Worm (Caenorhabditis elegans) whole organism, dauer: ENCODE data around the gene dnj-22.

ENCODE experiments used
- unc-62 ChIP-seq: sonication (generic microtip); optimal IDR thresholded peaks from 2 replicates; lab custom pipeline; 2017; ENCODE audit warnings: missing biosample characterization, missing genetic modification reagents, missing genetic modification characterization

dnj-22 gene

DNA sequence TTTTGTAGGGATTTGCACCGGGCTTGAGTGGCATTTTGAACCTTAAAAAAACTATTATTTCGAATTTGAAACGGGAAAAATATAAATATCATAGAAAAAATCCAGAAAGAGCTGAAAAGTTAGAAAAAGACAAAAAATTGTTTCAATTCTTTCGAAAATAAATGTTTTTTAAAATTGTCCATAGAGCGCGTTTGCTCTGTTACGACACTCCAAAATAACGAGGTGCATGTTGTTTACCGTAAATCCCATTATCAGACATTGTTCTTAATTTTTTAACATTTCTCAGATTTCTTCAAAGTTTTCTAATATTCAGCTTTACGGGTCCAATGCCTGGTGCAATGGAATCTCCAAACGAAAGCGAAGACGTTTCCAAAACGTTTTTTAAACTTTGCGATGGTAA, at the start of gene dnj-22, which contains the start of gene natc-1:
Gene dnj-22 (minus strand): TSS at position 47 of the 400 bp plus-strand sequence.
Gene natc-1 (plus strand): TSS at position 286 of the 400 bp plus-strand sequence.
- TF ChIP-seq unc-62, result no peak

DNA sequence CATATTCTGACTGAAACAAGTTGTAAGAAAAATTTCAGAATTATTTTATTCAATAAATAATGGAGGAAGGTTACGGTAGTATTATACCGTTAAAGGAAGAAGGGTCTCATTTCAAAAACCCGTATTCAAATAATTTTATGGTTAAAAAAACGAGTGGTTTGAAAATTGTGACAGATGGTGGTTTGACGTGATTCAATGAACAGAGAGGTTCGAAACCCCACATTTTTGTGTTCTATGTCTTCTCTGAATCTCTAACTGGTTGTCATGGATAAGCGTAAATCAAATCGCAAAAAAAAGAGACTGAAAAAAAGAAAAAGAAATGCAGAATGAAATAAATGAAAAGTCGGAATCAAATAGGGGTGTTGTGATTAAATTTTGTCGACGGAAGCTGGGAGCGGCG, 45.4 kb upstream of the dnj-22 start, which contains the start of gene ZK994.6:
Gene ZK994.6 (minus strand): TSS at position 101 of the 400 bp plus-strand sequence.
- TF ChIP-seq unc-62, result no peak

DNA sequence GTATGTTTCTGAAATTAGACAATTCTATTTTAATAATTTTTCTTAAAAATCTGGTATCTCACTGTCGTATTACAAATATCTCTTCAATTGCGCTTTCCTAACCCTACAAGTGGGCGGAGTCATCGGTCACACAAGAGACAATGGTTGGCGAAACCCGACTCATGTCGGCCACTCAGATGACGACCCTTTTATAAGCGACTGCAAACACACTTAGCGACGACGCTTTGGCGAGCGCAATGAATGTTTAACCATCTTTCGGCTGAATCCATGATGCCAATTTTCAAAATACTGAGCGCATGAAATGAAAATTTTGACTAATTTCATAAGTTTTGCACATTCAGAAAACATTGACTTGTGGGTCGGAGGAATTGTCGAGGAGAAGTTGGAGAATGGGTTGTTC, 38.4 kb upstream of the dnj-22 start:
- no peak for TF ChIP-seq unc-62

DNA sequence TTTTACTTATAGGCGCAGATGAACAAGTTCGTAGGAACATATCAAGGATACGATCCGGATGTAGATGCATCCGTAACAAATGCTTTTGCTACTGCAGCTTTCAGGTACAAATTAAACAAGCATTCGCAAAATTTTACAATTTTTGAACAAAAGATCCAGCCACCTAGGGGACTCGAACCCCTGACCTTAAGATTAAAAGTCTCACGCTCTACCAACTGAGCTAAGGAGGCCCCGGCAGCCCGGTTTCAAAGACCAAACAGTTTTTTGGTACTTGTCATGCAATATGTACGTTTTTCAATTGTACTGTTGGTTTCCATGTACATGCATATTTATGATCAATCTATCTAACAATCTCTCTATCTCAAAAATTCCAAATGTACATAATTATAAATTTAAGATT, 37.5 kb upstream of the dnj-22 start:
- TF ChIP-seq unc-62, result no peak

DNA sequence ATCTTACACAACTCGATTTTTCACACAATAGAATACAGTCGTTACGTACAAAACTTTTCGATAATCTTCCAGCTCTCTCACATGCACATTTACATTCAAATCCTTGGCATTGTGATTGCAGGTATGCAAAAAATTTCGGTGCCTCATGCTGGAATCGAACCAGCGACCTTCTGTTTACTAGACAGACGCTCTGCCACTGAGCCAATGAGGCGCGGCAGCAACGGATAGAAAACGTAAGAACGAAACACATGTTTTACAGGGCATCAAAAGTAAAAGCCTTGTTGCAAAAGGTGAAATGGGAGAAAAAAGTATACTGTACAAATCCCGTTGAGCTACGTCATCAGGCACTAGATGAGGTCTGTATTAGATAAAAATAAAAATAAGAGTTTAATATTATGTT, 34.0 kb upstream of the dnj-22 start:
- no peak for TF ChIP-seq unc-62

DNA sequence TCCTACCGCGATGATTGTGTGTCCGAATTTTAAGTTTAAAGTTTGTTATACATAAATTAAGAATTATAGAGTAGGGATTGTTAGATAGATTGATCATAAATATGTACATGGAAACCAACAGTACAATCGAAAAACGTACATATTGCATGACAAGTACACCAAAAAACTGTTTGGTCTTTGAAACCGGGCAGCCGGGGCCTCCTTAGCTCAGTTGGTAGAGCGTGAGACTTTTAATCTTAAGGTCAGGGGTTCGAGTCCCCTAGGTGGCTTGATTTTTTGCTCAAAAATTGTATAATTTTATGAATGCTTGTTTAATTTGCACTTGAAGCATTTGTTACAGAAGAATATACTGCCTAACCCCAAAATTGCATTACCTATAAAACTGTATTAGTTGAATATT, 33.2 kb upstream of the dnj-22 start:
- TF ChIP-seq unc-62, result no peak

DNA sequence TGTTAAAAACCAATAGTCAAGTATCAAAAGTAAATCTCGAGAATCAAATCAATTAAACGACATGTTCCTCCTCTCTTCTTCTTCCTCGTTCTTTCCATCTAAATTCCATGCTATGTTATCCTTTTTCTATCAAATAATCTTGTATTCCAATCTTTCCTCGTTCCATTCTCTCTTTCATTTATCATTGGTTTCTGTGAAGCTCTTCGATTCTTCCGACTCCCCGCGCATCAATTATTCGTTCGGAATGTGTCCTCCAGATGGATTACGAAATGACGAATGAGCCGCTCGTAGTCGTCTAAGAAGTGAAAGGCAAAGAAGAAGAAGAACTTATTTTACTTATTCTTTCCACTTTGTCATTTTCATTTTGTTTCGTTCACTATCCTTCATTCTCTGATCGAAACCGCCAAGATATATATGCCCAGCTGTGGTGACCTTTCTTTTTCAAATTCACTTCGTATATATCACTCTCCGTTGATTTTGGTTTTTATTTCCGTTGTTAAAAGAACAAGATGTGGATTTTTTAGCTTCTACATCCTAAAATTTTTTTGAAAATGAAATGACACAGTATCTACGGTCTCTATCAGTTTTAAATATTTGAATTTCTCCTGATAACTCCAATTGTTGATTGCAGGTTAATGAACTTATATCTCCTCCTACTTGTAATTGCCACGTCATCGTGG, 32.5 kb upstream of the dnj-22 start, which contains the start of gene pxn-1:
Gene pxn-1 (plus strand): TSS at position 630 of the 680 bp plus-strand sequence.
- TF ChIP-seq unc-62, result no peak

DNA sequence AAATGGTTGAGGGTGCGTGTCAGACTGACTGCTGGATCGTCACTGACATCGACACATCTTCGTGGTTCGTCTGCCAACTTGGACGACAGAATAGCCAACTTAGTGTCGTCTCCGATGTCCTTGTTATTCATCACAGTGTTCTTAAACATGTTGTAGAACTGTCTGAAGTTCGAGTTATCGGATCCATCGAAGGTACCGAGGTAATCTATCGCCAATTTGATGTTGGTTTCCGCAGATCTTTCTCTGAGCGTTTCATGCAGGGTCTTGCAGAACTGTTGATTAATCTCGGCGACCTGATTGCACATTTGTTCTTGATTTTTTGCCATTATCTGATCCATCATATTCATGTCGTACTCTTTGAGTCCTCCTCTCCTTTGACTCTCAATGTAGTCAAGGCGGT, 19.4 kb upstream of the dnj-22 start:
- no peak for TF ChIP-seq unc-62

DNA sequence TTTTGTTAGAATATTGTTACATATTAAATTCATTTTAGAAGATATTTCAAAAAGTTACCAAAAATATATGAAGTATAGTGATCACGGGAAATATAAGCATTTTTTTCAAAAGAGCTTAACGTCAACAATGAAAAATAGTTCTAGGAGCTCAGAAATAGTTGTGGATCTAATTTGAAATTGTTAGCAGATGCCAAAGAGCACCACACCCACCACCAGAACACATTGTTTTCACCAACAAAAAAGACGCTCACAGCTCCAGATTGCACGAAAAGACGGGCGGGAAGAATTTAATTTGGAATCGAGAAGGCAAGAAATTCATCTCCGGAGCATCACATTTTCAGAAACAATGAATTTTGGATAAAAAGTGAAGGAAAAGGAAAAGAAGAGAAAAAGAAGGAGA, 9.0 kb upstream of the dnj-22 start, which contains the start of gene gplb-1:
Gene gplb-1 (minus strand): TSS at position 337 of the 400 bp plus-strand sequence.
- TF ChIP-seq unc-62, result no peak

DNA sequence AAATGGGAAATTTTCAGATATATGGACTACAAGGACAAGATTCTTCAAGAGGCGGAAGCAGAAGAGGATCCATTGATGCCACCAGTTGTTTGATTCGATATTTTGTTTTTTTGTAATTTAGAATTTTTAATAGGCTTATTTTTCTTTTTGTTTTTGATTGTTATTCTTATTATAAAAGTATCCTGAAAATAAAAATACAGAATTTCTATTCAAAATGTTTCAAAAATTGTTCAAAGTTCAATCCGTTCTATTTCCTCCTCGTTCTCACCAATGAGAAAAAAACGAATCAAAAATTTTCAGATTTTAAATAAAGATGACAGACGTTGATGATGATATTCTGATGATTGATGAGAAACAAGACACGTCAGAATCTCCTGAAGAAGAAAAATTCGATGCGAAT, 6.8 kb upstream of the dnj-22 start, which contains the start of gene phf-30:
Gene phf-30 (plus strand): TSS at position 301 of the 400 bp plus-strand sequence.
- no peak for TF ChIP-seq unc-62

DNA sequence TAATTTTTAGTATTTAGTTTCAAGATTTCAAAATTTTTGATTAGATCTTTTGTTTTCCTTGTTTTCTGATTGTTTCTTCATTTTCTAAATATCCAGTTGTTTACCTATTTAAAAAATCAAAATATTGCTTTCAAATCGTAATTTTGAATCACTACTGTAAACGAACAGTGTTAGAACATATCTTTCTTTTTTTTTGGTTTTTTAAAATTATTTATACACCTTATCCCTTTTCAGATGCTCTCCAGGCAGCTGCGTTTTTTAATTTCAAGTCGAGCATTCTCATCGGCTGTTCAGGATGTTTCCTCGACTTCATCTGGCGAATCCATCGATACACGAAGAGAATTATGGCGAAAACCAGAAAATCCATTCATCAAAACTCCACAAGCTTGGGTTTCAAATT, 5.1 kb upstream of the dnj-22 start, which contains the start of gene mrpl-4:
Gene mrpl-4 (plus strand): TSS at position 235 of the 400 bp plus-strand sequence.
- TF ChIP-seq unc-62, result no peak

DNA sequence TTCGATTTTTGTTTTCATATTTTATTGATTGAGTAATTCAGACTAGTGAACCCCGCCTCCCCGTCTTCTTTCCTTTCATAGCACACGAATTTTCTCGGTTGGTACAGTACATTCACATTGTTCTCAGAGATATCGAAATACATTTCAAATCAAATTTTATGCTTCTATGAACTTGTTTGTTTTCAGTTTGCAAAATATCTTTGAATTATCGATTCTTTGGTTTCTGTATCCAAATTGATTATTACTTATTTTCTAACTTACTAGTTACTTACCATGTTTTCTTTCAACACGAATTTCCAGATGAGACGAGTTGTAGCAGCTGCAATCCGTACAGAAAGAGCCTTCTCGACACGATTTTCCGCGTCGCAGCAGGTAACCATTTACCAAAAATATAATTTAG, 3.5 kb upstream of the dnj-22 start, which contains the start of gene mrps-2:
Gene mrps-2 (plus strand): TSS at position 301 of the 400 bp plus-strand sequence.
- TF ChIP-seq unc-62, result no peak

DNA sequence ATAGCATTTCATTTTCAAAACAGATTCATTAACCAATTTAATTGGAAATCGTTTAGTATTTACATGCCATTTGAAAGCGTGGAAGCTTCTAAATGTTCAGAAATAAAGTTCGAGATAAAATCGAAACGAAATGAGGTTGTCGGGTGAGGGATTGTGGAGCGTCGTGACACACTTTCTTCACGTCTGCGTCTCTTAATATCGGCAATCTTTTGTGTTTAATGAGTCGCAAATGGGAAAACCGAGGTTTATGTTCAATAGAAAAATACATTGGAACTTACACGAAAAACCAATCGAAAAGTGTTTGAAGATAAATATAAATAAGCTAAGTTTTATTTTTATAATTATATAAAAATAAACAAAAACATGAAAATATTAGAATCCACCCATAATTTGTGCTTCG, 1.1 kb downstream of the dnj-22 start:
- no peak for TF ChIP-seq unc-62

DNA sequence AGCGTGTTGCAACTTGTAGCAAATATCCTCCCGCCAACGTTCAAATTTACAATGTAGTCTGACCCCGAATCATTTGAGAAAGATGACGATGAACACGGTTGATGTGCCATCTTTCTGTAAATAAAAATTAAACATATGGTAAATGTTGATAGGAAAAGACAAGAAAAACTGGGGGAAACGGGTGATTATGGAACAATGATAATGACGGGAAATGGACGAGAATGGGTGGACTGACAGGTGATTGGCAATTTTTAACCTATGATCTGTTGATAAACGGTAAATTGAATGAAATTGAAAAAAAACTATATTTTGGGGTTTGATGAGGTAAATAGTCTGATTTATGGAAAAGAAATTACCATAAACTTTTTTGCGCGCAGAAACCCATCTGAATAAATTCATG, 1.6 kb downstream of the dnj-22 start, which contains the start of gene T23B12.6:
Gene T23B12.6 (minus strand): TSS at position 114 of the 400 bp plus-strand sequence.
- TF ChIP-seq unc-62, result no peak

DNA sequence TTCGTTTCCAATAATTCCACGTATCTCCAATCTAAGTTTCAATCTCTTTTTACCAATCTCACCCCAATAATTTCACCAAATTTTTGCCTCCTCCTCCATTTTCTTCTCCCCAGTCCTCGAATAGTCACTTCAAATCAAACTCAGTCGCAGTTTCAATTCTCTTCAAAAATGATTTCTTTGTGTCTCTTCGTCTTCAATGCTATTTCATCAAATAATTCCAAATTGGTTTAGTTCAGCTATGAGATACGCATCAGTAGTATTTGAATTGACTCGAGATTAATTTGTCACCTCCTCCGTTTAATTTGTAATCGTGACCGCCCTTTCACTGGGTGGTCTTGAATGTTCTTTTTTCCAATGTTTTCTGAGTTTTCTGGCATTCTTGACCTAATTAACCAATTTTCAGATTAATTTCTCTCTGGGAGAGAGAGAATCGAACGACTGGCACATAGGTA, 6.9 kb downstream of the dnj-22 start, which contains the start of gene T23B12.11:
Gene T23B12.11 (plus strand): TSS at position 402 of the 452 bp plus-strand sequence.
- TF ChIP-seq unc-62, result no peak

DNA sequence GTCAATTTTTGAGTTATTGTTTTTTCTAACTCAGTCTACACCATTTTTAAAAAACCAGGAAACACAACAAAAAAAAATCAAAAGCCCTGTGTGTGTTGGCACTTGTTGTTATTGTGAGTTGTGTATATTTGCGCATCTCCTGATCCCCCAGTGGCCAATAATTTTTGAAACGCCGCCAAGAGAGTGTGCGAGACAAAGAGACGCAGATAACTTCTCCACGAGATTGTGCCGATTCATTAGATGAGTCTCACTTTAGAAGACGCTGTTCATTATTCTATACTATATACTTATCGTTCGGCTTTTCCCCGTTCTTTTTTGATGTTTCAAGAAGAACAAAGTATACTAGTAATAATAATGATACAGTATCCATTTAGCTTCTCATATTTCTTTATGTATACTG, 11.2 kb downstream of the dnj-22 start:
- TF ChIP-seq unc-62, result no peak

DNA sequence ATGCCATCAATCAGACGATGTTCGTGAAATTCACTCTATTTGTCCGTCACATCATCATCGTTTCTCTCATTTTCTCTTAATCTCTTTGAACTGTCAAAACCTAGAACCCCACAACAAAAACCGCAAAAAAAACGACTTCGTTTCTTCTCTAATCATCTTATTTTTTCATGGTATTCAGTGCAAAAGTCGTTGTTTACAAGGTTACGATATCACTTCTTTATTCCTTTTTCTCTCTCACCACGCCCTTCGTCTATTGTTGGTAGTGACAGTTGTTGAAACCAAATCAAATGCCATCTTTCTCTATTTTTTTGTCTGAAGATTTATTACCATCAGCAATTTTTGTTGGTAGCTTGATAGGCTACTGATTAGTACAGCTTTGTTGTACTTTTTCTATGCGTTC, 12.7 kb downstream of the dnj-22 start:
- TF ChIP-seq unc-62, result no peak

DNA sequence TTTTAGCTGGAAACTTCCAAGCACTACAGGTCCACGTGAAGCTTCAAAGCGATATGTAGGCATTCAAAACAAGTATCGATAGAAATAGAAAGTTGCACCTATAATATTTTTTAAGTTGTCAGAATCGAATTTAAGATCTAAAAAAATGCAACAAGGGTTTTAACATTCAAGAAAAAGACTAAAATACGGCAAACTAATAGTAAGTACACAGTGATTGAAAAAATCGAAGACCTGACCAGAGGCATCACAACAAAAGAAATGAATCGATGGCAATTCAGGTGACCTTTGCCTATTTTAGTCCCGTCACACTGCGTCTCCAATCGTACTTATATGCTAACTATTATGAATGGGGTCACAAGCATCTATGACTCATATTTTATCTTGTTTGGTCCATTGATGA, 14.0 kb downstream of the dnj-22 start, which contains the start of gene T23B12.5:
Gene T23B12.5 (minus strand): TSS at position 101 of the 400 bp plus-strand sequence.
- no peak for TF ChIP-seq unc-62
